Worm (Caenorhabditis elegans) whole organism, L1 larva: Measurements from ENCODE around the gene valv-1.

Experiments
- C04F5.9 ChIP-seq: sonication (generic microtip); optimal IDR thresholded peaks from 2 replicates; lab custom pipeline; 2016; ENCODE audit warnings: missing genetic modification characterization, missing compliant biosample characterization
- F16B12.6 ChIP-seq: fragments of 150-350 bp; optimal IDR thresholded peaks from 2 replicates; lab custom pipeline; 2014; ENCODE audit warnings: missing biosample characterization, missing genetic modification characterization
- Y116A8C.19 ChIP-seq: sonication (generic microtip); optimal IDR thresholded peaks from 2 replicates; lab custom pipeline; 2016; ENCODE audit warnings: missing compliant biosample characterization, missing genetic modification characterization, borderline replicate concordance
- aha-1 ChIP-seq: fragments of 150-350 bp; optimal IDR thresholded peaks from 2 replicates; lab custom pipeline; 2014; ENCODE audit warnings: missing biosample characterization, missing genetic modification characterization
- ceh-63 ChIP-seq: fragments of 200-800 bp; sonication (Bioruptor generic); optimal IDR thresholded peaks from 2 replicates; lab custom pipeline; 2018; ENCODE audit warnings: mild to moderate bottlenecking, missing genetic modification characterization, missing compliant biosample characterization
- ceh-82 ChIP-seq, 3 experiments: fragments of 150-350 bp in 1 of 3; sonication (generic microtip) in 2 of 3; optimal IDR thresholded peaks; 2 replicates each; lab custom pipeline; 2014 to 2017; ENCODE audit warnings: missing biosample characterization in 3 of 3, missing genetic modification characterization in 3 of 3
- ceh-88 ChIP-seq: fragments of 200-800 bp; sonication (Bioruptor generic); IDR thresholded peaks from 2 replicates; pipeline ENCODE4 v1.3.6; 2022; ENCODE audit warnings: missing genetic modification characterization, missing compliant biosample characterization
- ceh-90 ChIP-seq: sonication (generic microtip); optimal IDR thresholded peaks from 2 replicates; lab custom pipeline; 2016; ENCODE audit warnings: missing genetic modification characterization, missing compliant biosample characterization
- dsc-1 ChIP-seq: sonication (generic microtip); optimal IDR thresholded peaks from 2 replicates; lab custom pipeline; 2016; ENCODE audit warnings: mild to moderate bottlenecking, missing genetic modification characterization, missing compliant biosample characterization
- egl-13 ChIP-seq: sonication (generic microtip); optimal IDR thresholded peaks from 2 replicates; lab custom pipeline; 2016; ENCODE audit warnings: missing genotype, missing genetic modification reagents, missing genetic modification characterization, missing compliant biosample characterization
- egl-27 ChIP-seq, 2 experiments: fragments of 150-350 bp in 1 of 2; sonication (generic microtip); optimal IDR thresholded peaks; 3 replicates each; lab custom pipeline; 2017 to 2018; ENCODE audit warnings: missing biosample characterization in 2 of 2, missing genetic modification characterization in 2 of 2, missing genetic modification reagents in 2 of 2
- elt-3 ChIP-seq, 6 experiments: fragments of 150-350 bp in 1 of 6; sonication (generic microtip); optimal IDR thresholded peaks; 2 replicates each; lab custom pipeline; 2017 to 2018; ENCODE audit warnings: missing biosample characterization in 6 of 6, missing genetic modification characterization in 6 of 6, inconsistent platforms in 1 of 6
- fkh-10 ChIP-seq: sonication (generic microtip); optimal IDR thresholded peaks from 2 replicates; lab custom pipeline; 2017; ENCODE audit warnings: missing biosample characterization, missing genetic modification reagents, missing genetic modification characterization
- fkh-4 ChIP-seq: sonication (generic microtip); optimal IDR thresholded peaks from 2 replicates; lab custom pipeline; 2016; ENCODE audit warnings: missing compliant biosample characterization, missing genetic modification characterization, borderline replicate concordance
- fos-1 ChIP-seq: fragments of 150-350 bp; optimal IDR thresholded peaks from 2 replicates; lab custom pipeline; 2014; ENCODE audit warnings: missing biosample characterization, missing genetic modification characterization
- hlh-17 ChIP-seq: fragments of 200-800 bp; sonication (Bioruptor generic); optimal IDR thresholded peaks from 2 replicates; lab custom pipeline; 2018; ENCODE audit warnings: missing genetic modification characterization, mild to moderate bottlenecking, missing compliant biosample characterization, moderate library complexity, borderline replicate concordance
- hpl-2 ChIP-seq: fragments of 150-350 bp; optimal IDR thresholded peaks from 2 replicates; lab custom pipeline; 2014; ENCODE audit warnings: missing biosample characterization, missing genetic modification reagents, missing genetic modification characterization
- irx-1 ChIP-seq: sonication (generic microtip); optimal IDR thresholded peaks from 2 replicates; lab custom pipeline; 2016; ENCODE audit warnings: missing genetic modification characterization, missing compliant biosample characterization
- lin-14 ChIP-seq: fragments of 200-800 bp; sonication (Bioruptor generic); optimal IDR thresholded peaks from 2 replicates; lab custom pipeline; 2018; ENCODE audit warnings: mild to moderate bottlenecking, missing genetic modification characterization, moderate library complexity, missing compliant biosample characterization
- lin-35 ChIP-seq, 2 experiments: fragments of 150-350 bp; optimal IDR thresholded peaks; 2 replicates each; lab custom pipeline; 2014; ENCODE audit warnings: missing biosample characterization in 2 of 2, missing genetic modification characterization in 2 of 2, missing genetic modification reagents in 2 of 2
- lin-39 ChIP-seq: fragments of 150-350 bp; optimal IDR thresholded peaks from 2 replicates; lab custom pipeline; 2014; ENCODE audit warnings: missing biosample characterization, missing genetic modification reagents, missing genetic modification characterization
- lir-3 ChIP-seq: sonication (generic microtip); optimal IDR thresholded peaks from 2 replicates; lab custom pipeline; 2016; ENCODE audit warnings: mild to moderate bottlenecking, missing genetic modification characterization, moderate library complexity, missing compliant biosample characterization; ENCODE audit not compliant: poor library complexity
- lsy-2 ChIP-seq, 2 experiments: fragments of 150-350 bp; optimal IDR thresholded peaks; 2 replicates each; lab custom pipeline; 2014; ENCODE audit warnings: missing biosample characterization in 2 of 2, missing genetic modification characterization in 2 of 2
- mdl-1 ChIP-seq, 2 experiments: fragments of 150-350 bp; optimal IDR thresholded peaks; 2 replicates each; lab custom pipeline; 2014 to 2017; ENCODE audit warnings: missing biosample characterization in 2 of 2, missing genetic modification characterization in 2 of 2, inconsistent platforms in 1 of 2
- mef-2 ChIP-seq: fragments of 150-350 bp; optimal IDR thresholded peaks from 2 replicates; lab custom pipeline; 2014; ENCODE audit warnings: missing biosample characterization, missing genetic modification characterization
- mep-1 ChIP-seq: fragments of 150-350 bp; optimal IDR thresholded peaks from 2 replicates; lab custom pipeline; 2014; ENCODE audit warnings: missing biosample characterization, missing genetic modification characterization
- nhr-12 ChIP-seq: sonication (generic microtip); optimal IDR thresholded peaks from 2 replicates; lab custom pipeline; 2017; ENCODE audit warnings: missing biosample characterization, missing genetic modification characterization
- nhr-237 ChIP-seq: fragments of 150-350 bp; optimal IDR thresholded peaks from 2 replicates; lab custom pipeline; 2014; ENCODE audit warnings: missing biosample characterization, missing genetic modification characterization
- nhr-28 ChIP-seq: fragments of 150-350 bp; optimal IDR thresholded peaks from 2 replicates; lab custom pipeline; 2014; ENCODE audit warnings: missing biosample characterization, missing genetic modification characterization
- nhr-47 ChIP-seq: sonication (generic microtip); optimal IDR thresholded peaks from 2 replicates; lab custom pipeline; 2016; ENCODE audit warnings: mild to moderate bottlenecking, missing genetic modification characterization, moderate library complexity, missing compliant biosample characterization
- nhr-71 ChIP-seq: sonication (generic microtip); optimal IDR thresholded peaks from 2 replicates; lab custom pipeline; 2016; ENCODE audit warnings: mild to moderate bottlenecking, missing genetic modification characterization, moderate library complexity, missing compliant biosample characterization
- nhr-76 ChIP-seq: sonication (generic microtip); optimal IDR thresholded peaks from 2 replicates; lab custom pipeline; 2017; ENCODE audit warnings: missing biosample characterization, missing genetic modification characterization
- nhr-77 ChIP-seq: fragments of 150-350 bp; optimal IDR thresholded peaks from 2 replicates; lab custom pipeline; 2014; ENCODE audit warnings: missing biosample characterization, missing genetic modification characterization
- nhr-84 ChIP-seq: sonication (generic microtip); optimal IDR thresholded peaks from 2 replicates; lab custom pipeline; 2017; ENCODE audit warnings: missing biosample characterization, missing genetic modification characterization
- nhr-85 ChIP-seq: sonication (generic microtip); peaks from one replicate; lab custom pipeline; 2016; ENCODE audit warnings: missing genetic modification characterization, inconsistent platforms, missing compliant biosample characterization
- pax-3 ChIP-seq: fragments of 200-800 bp; sonication (Bioruptor generic); optimal IDR thresholded peaks from 2 replicates; lab custom pipeline; 2018; ENCODE audit warnings: mild to moderate bottlenecking, missing genetic modification characterization, moderate library complexity, missing compliant biosample characterization
- pqm-1 ChIP-seq: sonication (generic microtip); optimal IDR thresholded peaks from 3 replicates; lab custom pipeline; 2017; ENCODE audit warnings: missing biosample characterization, missing genetic modification characterization
- rnt-1 ChIP-seq: sonication (generic microtip); optimal IDR thresholded peaks from 2 replicates; lab custom pipeline; 2016; ENCODE audit warnings: mild to moderate bottlenecking, missing genetic modification characterization, moderate library complexity, missing compliant biosample characterization
- skn-1 ChIP-seq: fragments of 150-350 bp; optimal IDR thresholded peaks from 2 replicates; lab custom pipeline; 2014; ENCODE audit warnings: missing biosample characterization, missing genetic modification characterization
- snpc-4 ChIP-seq: fragments of 150-350 bp; optimal IDR thresholded peaks from 2 replicates; lab custom pipeline; 2014; ENCODE audit warnings: missing biosample characterization, missing genetic modification characterization
- sptf-1 ChIP-seq: fragments of 150-350 bp; optimal IDR thresholded peaks from 2 replicates; lab custom pipeline; 2014; ENCODE audit warnings: missing biosample characterization, missing genetic modification characterization
- tbx-2 ChIP-seq: sonication (generic microtip); optimal IDR thresholded peaks from 2 replicates; lab custom pipeline; 2016; ENCODE audit warnings: missing genetic modification characterization, missing compliant biosample characterization
- unc-30 ChIP-seq: sonication (generic microtip); optimal IDR thresholded peaks from 2 replicates; lab custom pipeline; 2017; ENCODE audit warnings: missing biosample characterization, missing genetic modification characterization
- unc-86 ChIP-seq: sonication (generic microtip); optimal IDR thresholded peaks from 2 replicates; lab custom pipeline; 2016; ENCODE audit warnings: missing genetic modification characterization, missing compliant biosample characterization
- unc-98 ChIP-seq: fragments of 200-800 bp; sonication (Bioruptor generic); IDR thresholded peaks from 2 replicates; pipeline ENCODE4 v1.3.6; 2022; ENCODE audit warnings: missing genetic modification characterization, missing compliant biosample characterization
- zag-1 ChIP-seq: fragments of 150-350 bp; optimal IDR thresholded peaks from 2 replicates; lab custom pipeline; 2014; ENCODE audit warnings: missing biosample characterization, missing genetic modification characterization
- zip-4 ChIP-seq: fragments of 200-800 bp; sonication (Bioruptor generic); optimal IDR thresholded peaks from 2 replicates; lab custom pipeline; 2018; ENCODE audit warnings: mild to moderate bottlenecking, missing genetic modification characterization, moderate library complexity, missing compliant biosample characterization
- ztf-11 ChIP-seq, 2 experiments: sonication (generic microtip); optimal IDR thresholded peaks; 2 replicates each; lab custom pipeline; 2016 to 2017; ENCODE audit warnings: missing genetic modification characterization in 2 of 2, missing biosample characterization in 1 of 2, missing compliant biosample characterization in 1 of 2
- ztf-4 ChIP-seq: fragments of 150-350 bp; optimal IDR thresholded peaks from 2 replicates; lab custom pipeline; 2014; ENCODE audit warnings: missing biosample characterization, missing genetic modification characterization

valv-1 gene

ce11 chrIV:7402077-7402476 lies 43.1 kb downstream of the valv-1 start (continued):
- peak; percentile 40 for TF ChIP-seq zag-1 (tag; lab: Kevin White, UChicago)
- no peak for TF ChIP-seq mdl-1 (tag; optimal IDR thresholded peaks at IDR 0.05; lab: Kevin White, UChicago)
- TF ChIP-seq lin-14 (GFP tag; lab: Kevin White, UChicago) = peak; percentile 96
- TF ChIP-seq fos-1 = peak; percentile 70
- TF ChIP-seq fkh-10 (GFP tag; lab: Kevin White, UChicago) = peak; percentile 89
- TF ChIP-seq unc-86 (tag; lab: Kevin White, UChicago) = peak; percentile 88
- TF ChIP-seq snpc-4 = peak; percentile 4
- TF ChIP-seq skn-1 = peak; percentile 49
- no peak for TF ChIP-seq hpl-2 (GFP tag; lab: Kevin White, UChicago)
- no peak for TF ChIP-seq ceh-90
- peak; percentile 87 for TF ChIP-seq nhr-71 (tag; lab: Kevin White, UChicago)
- peak; percentile 37 for TF ChIP-seq irx-1 (tag; lab: Kevin White, UChicago)
- no peak for TF ChIP-seq nhr-28 (tag; lab: Kevin White, UChicago)
- TF ChIP-seq egl-27 (tag; optimal IDR thresholded peaks at IDR 0.05; lab: Kevin White, UChicago) = peak in 1 of 2 experiments; percentile 19
- TF ChIP-seq pax-3 (tag; lab: Kevin White, UChicago) = peak; percentile 32
- peak; percentile 34 for TF ChIP-seq nhr-77 (tag; lab: Kevin White, UChicago)
- TF ChIP-seq nhr-237 = no peak
- peak; percentile 83 for TF ChIP-seq nhr-47 (tag; lab: Kevin White, UChicago)
- peak; percentile 55 to 88 (median 69) for TF ChIP-seq ceh-82 (tag; optimal IDR thresholded peaks at IDR 0.05; lab: Kevin White, UChicago)
- no peak for TF ChIP-seq aha-1 (tag; lab: Kevin White, UChicago)
- TF ChIP-seq lin-35 (GFP tag; optimal IDR thresholded peaks at IDR 0.05; lab: Kevin White, UChicago) = peak in 1 of 2 experiments; percentile 60
- peak; percentile 75 for TF ChIP-seq mep-1 (tag; lab: Kevin White, UChicago)
- no peak for TF ChIP-seq F16B12.6
- TF ChIP-seq nhr-85 = no peak
- peak; percentile 43 to 82 for TF ChIP-seq lsy-2 (tag; optimal IDR thresholded peaks at IDR 0.05; lab: Kevin White, UChicago)
- TF ChIP-seq nhr-76 (tag; lab: Kevin White, UChicago) = no peak
- no peak for TF ChIP-seq lin-39 (tag; lab: Kevin White, UChicago)
- peak; percentile 72 for TF ChIP-seq dsc-1
- TF ChIP-seq zip-4 (GFP tag; lab: Kevin White, UChicago) = peak; percentile 2
- TF ChIP-seq unc-98 (GFP tag; lab: Robert Waterston, UW) = no peak
- TF ChIP-seq ztf-4 (tag; lab: Kevin White, UChicago) = peak; percentile 40
- no peak for TF ChIP-seq Y116A8C.19 (tag; lab: Kevin White, UChicago)
- TF ChIP-seq egl-13 = peak; percentile 72
- no peak for TF ChIP-seq nhr-84 (tag; lab: Kevin White, UChicago)
- TF ChIP-seq mef-2 (tag; lab: Kevin White, UChicago) = peak; percentile 67

- peak; percentile 33 for TF ChIP-seq skn-1
- TF ChIP-seq tbx-2 = no peak
- TF ChIP-seq dsc-1 = peak; percentile 39
- TF ChIP-seq sptf-1 (tag; lab: Kevin White, UChicago) = no peak
- no peak for TF ChIP-seq ztf-11 (tag; optimal IDR thresholded peaks at IDR 0.05; lab: Kevin White, UChicago)
- TF ChIP-seq lin-14 (GFP tag; lab: Kevin White, UChicago) = peak; percentile 81
- TF ChIP-seq nhr-71 (tag; lab: Kevin White, UChicago) = peak; percentile 45
- TF ChIP-seq C04F5.9 (tag; lab: Kevin White, UChicago) = no peak
- TF ChIP-seq fkh-10 (GFP tag; lab: Kevin White, UChicago) = peak; percentile 58
- TF ChIP-seq ceh-90 = no peak
- peak in 1 of 2 experiments; percentile 14 for TF ChIP-seq lsy-2 (tag; optimal IDR thresholded peaks at IDR 0.05; lab: Kevin White, UChicago)
- no peak for TF ChIP-seq lin-39 (tag; lab: Kevin White, UChicago)
- no peak for TF ChIP-seq elt-3 (tag; optimal IDR thresholded peaks at IDR 0.05; lab: Kevin White, UChicago)
- TF ChIP-seq unc-30 (tag; lab: Kevin White, UChicago) = no peak
- peak in 1 of 3 experiments; percentile 39 for TF ChIP-seq ceh-82 (tag; optimal IDR thresholded peaks at IDR 0.05; lab: Kevin White, UChicago)
- TF ChIP-seq ceh-63 (GFP tag; lab: Kevin White, UChicago) = no peak
- TF ChIP-seq Y116A8C.19 (tag; lab: Kevin White, UChicago) = no peak
- TF ChIP-seq zip-4 (GFP tag; lab: Kevin White, UChicago) = no peak
- no peak for TF ChIP-seq pqm-1 (tag; lab: Kevin White, UChicago)
- TF ChIP-seq lir-3 = no peak
- no peak for TF ChIP-seq hlh-17 (GFP tag; lab: Kevin White, UChicago)
- TF ChIP-seq ceh-88 (GFP tag; lab: Robert Waterston, UW) = no peak
- TF ChIP-seq nhr-12 (tag; lab: Kevin White, UChicago) = no peak
- TF ChIP-seq mep-1 (tag; lab: Kevin White, UChicago) = no peak
- TF ChIP-seq ztf-4 (tag; lab: Kevin White, UChicago) = no peak
- no peak for TF ChIP-seq fkh-4 (tag; lab: Kevin White, UChicago)
- TF ChIP-seq egl-27 (tag; optimal IDR thresholded peaks at IDR 0.05; lab: Kevin White, UChicago) = no peak
- TF ChIP-seq rnt-1 = peak; percentile 35
- no peak for TF ChIP-seq mef-2 (tag; lab: Kevin White, UChicago)
These were observed 44.5 kb downstream of the valv-1 start for ce11 chrIV:7400502-7401118.
